ENCODE assay signal across 2 fruit fly cellular contexts in the genomic region with DNA sequence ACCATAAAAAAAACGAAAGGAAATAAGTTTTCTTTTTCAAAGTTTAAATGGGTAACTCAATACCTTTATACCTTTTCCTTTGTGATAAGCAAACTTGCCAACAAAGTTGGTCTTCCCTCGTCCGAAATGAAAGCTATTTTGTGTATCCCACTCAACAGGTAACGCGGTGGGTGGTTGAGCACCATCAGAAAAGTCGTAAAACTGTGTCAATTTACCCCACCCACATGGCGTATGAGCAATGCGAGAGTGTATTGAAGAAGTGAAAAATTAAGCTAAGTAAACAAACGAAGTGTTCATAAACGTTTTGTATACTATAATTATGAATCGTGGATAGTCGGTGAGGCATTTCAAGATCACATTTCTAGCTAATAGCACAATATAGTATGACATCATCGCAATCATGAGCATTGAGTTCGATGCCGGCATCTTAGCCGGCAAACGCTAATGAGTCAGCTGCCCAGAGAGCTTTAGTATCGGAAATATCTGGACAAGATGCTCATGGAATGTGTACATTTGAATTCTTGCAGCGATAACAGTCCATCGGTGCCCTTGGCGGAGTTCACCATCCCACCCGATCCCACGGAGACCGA.
TF ChIP-seq lines count a peak whose summit lies in the region.

No protein-coding gene starts in this region.

- no peak for TF ChIP-seq CTCF in whole organism, embryonic (GFP tag; optimal IDR thresholded peaks at IDR 0.05; lab: Kevin White, UChicago)

TF ChIP-seq in whole organism, embryonic, 481 proteins besides CTCF, POLR2A, EP300 and RAD21:
- TF ChIP-seq scrt (GFP tag; optimal IDR thresholded peaks at IDR 0.05; lab: Kevin White, UChicago), result peak; percentile 50
- no peak for TF ChIP-seq ase (GFP tag; IDR thresholded peaks at IDR 0.05; lab: Robert Waterston, UW)
- no peak for TF ChIP-seq aop (GFP tag; IDR thresholded peaks at IDR 0.05; lab: Robert Waterston, UW)
- 0 out of 4 replicates have a peak, but pooled peaks have one; percentile 68 for TF ChIP-seq chinmo (GFP tag; IDR thresholded peaks at IDR 0.05; lab: Robert Waterston, UW; ENCODE audit: partially characterized antibody)
- no peak for TF ChIP-seq CG5180 (GFP tag; optimal IDR thresholded peaks at IDR 0.05; lab: Kevin White, UChicago)
- TF ChIP-seq sima (GFP tag; optimal IDR thresholded peaks at IDR 0.05; lab: Kevin White, UChicago), result no peak
- no peak for TF ChIP-seq bbx (GFP tag; IDR thresholded peaks at IDR 0.05; lab: Robert Waterston, UW; ENCODE audit: partially characterized antibody)
- no peak for TF ChIP-seq Ets65A (GFP tag; lab: Kevin White, UChicago)
- no peak for TF ChIP-seq CG5245 (GFP tag; optimal IDR thresholded peaks at IDR 0.05; lab: Kevin White, UChicago)
- TF ChIP-seq Abd-B (GFP tag; optimal IDR thresholded peaks at IDR 0.05; lab: Kevin White, UChicago), result no peak
- TF ChIP-seq HmgD (GFP tag; optimal IDR thresholded peaks at IDR 0.05; lab: Kevin White, UChicago), result no peak
- TF ChIP-seq CG13624 (GFP tag; optimal IDR thresholded peaks at IDR 0.05; lab: Kevin White, UChicago), result no peak
- no peak for TF ChIP-seq Six4 (GFP tag; optimal IDR thresholded peaks at IDR 0.05; lab: Kevin White, UChicago)
- TF ChIP-seq bcd (GFP tag; optimal IDR thresholded peaks at IDR 0.05; lab: Kevin White, UChicago), result no peak
- TF ChIP-seq Dip2 (GFP tag; IDR thresholded peaks at IDR 0.05; lab: Robert Waterston, UW), result no peak
- no peak for TF ChIP-seq CG34376 (GFP tag; optimal IDR thresholded peaks at IDR 0.05; lab: Kevin White, UChicago)
- TF ChIP-seq Atf6 (GFP tag; IDR thresholded peaks at IDR 0.05; lab: Robert Waterston, UW), result 0 out of 2 replicates have a peak, but pooled peaks have one; percentile 23
- peak; percentile 34 for TF ChIP-seq CG12769 (tag; optimal IDR thresholded peaks at IDR 0.05; lab: Kevin White, UChicago)
- no peak for TF ChIP-seq ind (GFP tag; optimal IDR thresholded peaks at IDR 0.05; lab: Kevin White, UChicago)
- peak; percentile 86 for TF ChIP-seq sd (tag; optimal IDR thresholded peaks at IDR 0.05; lab: Kevin White, UChicago)
- TF ChIP-seq Hmx (GFP tag; optimal IDR thresholded peaks at IDR 0.05; lab: Kevin White, UChicago), result no peak
- TF ChIP-seq sc (optimal IDR thresholded peaks at IDR 0.05; lab: Kevin White, UChicago), result no peak
- TF ChIP-seq sc (GFP tag; optimal IDR thresholded peaks at IDR 0.05; lab: Kevin White, UChicago), result no peak
- TF ChIP-seq dimm (GFP tag; IDR thresholded peaks at IDR 0.05; lab: Robert Waterston, UW), result no peak
- no peak for TF ChIP-seq kah (GFP tag; optimal IDR thresholded peaks at IDR 0.05; lab: Kevin White, UChicago)
- no peak for TF ChIP-seq Oaz (GFP tag; IDR thresholded peaks at IDR 0.05; lab: Robert Waterston, UW)
- no peak for TF ChIP-seq cwo (GFP tag; optimal IDR thresholded peaks at IDR 0.05; lab: Kevin White, UChicago)
- no peak for TF ChIP-seq bab2 (GFP tag; optimal IDR thresholded peaks at IDR 0.05; lab: Kevin White, UChicago)
- TF ChIP-seq Nf-YB (GFP tag; optimal IDR thresholded peaks at IDR 0.05; lab: Kevin White, UChicago), result no peak
- no peak for TF ChIP-seq Scr (GFP tag; IDR thresholded peaks at IDR 0.05; lab: Robert Waterston, UW; ENCODE audit: partially characterized antibody)
- peak; percentile 39 for TF ChIP-seq sens (GFP tag; lab: Kevin White, UChicago)
- no peak for TF ChIP-seq CG30403 (GFP tag; optimal IDR thresholded peaks at IDR 0.05; lab: Kevin White, UChicago)
- TF ChIP-seq croc (GFP tag; conservative IDR thresholded peaks at IDR 0.05; lab: Robert Waterston, UW), result no peak
- no peak for TF ChIP-seq NK7.1 (GFP tag; optimal IDR thresholded peaks at IDR 0.05; lab: Kevin White, UChicago)

TF ChIP-seq in whole organism, prepupa, 60 proteins besides CTCF, POLR2A, EP300 and RAD21:
- TF ChIP-seq Hr4 (GFP tag; optimal IDR thresholded peaks at IDR 0.05; lab: Kevin White, UChicago) (no peak), fkh (GFP tag; optimal IDR thresholded peaks at IDR 0.05; lab: Kevin White, UChicago) (peak; percentile 63), Ets96B (tag; optimal IDR thresholded peaks at IDR 0.05; lab: Kevin White, UChicago) (no peak), Met (GFP tag; optimal IDR thresholded peaks at IDR 0.05; lab: Kevin White, UChicago) (no peak), Eip78C (GFP tag; lab: Kevin White, UChicago) (peak; percentile 16), CG6792 (GFP tag; optimal IDR thresholded peaks at IDR 0.05; lab: Kevin White, UChicago) (no peak), CG8119 (GFP tag; IDR thresholded peaks at IDR 0.05; lab: Robert Waterston, UW) (no peak)
